Worm (Caenorhabditis elegans): ENCODE results near the gene C17B7.8.

Gene C17B7.8

ce11 chrV:3299437-3299836 lies 24.6 kb downstream of the C17B7.8 start:
- TF ChIP-seq mab-5 (tag; optimal IDR thresholded peaks at IDR 0.05) (no peak), unc-39 (tag; optimal IDR thresholded peaks at IDR 0.05) (no peak), lin-32 (GFP tag; optimal IDR thresholded peaks at IDR 0.05) (no peak), ztf-11 (tag; optimal IDR thresholded peaks at IDR 0.05) (no peak), tbx-8 (GFP tag; optimal IDR thresholded peaks at IDR 0.05) (no peak), snpc-4 (tag; optimal IDR thresholded peaks at IDR 0.05) (no peak), cnd-1 (tag; optimal IDR thresholded peaks at IDR 0.05) (no peak), drap-1 (GFP tag; optimal IDR thresholded peaks at IDR 0.05) (no peak), flh-1 (GFP tag; optimal IDR thresholded peaks at IDR 0.05) (no peak)

- TF ChIP-seq unc-120 (tag; optimal IDR thresholded peaks at IDR 0.05; ENCODE audit: poor library complexity, severe bottlenecking), result no peak
- no peak for TF ChIP-seq snpc-4 (tag; optimal IDR thresholded peaks at IDR 0.05)
- no peak for TF ChIP-seq lsy-2 (tag; optimal IDR thresholded peaks at IDR 0.05)
- TF ChIP-seq zip-8 (tag; optimal IDR thresholded peaks at IDR 0.05), result no peak
- TF ChIP-seq nhr-2 (tag; optimal IDR thresholded peaks at IDR 0.05), result no peak
- no peak for TF ChIP-seq ceh-39 (tag; optimal IDR thresholded peaks at IDR 0.05)
- no peak for TF ChIP-seq ham-2 (GFP tag; optimal IDR thresholded peaks at IDR 0.05)
- no peak for TF ChIP-seq ceh-43 (GFP tag; optimal IDR thresholded peaks at IDR 0.05)
- TF ChIP-seq unc-62 (GFP tag; optimal IDR thresholded peaks at IDR 0.05), result no peak
- TF ChIP-seq tbx-8 (GFP tag; optimal IDR thresholded peaks at IDR 0.05), result no peak
- TF ChIP-seq mls-2 (tag; optimal IDR thresholded peaks at IDR 0.05), result no peak
- no peak for TF ChIP-seq elt-3 (tag; optimal IDR thresholded peaks at IDR 0.05)
- TF ChIP-seq ces-1 (GFP tag; optimal IDR thresholded peaks at IDR 0.05), result no peak
- TF ChIP-seq cnd-1 (tag; optimal IDR thresholded peaks at IDR 0.05), result no peak
- TF ChIP-seq nhr-28 (tag; optimal IDR thresholded peaks at IDR 0.05), result no peak
- no peak for TF ChIP-seq lin-32 (GFP tag; optimal IDR thresholded peaks at IDR 0.05)
These were observed 26.3 kb downstream of the C17B7.8 start, which contains the start of gene srx-122 for ce11 chrV:3297764-3298163. Gene srx-122 (minus strand): TSS chrV:3297864.

ce11 chrV:3295368-3295767 lies 28.7 kb downstream of the C17B7.8 start:
- TF ChIP-seq mep-1 (tag; optimal IDR thresholded peaks at IDR 0.05) (no peak), drap-1 (GFP tag; optimal IDR thresholded peaks at IDR 0.05) (no peak), ceh-83 (GFP tag; optimal IDR thresholded peaks at IDR 0.05) (no peak), nhr-12 (tag; optimal IDR thresholded peaks at IDR 0.05) (no peak), elt-1 (tag; optimal IDR thresholded peaks at IDR 0.05; ENCODE audit: borderline replicate concordance, insufficient read depth) (no peak), ztf-11 (tag; optimal IDR thresholded peaks at IDR 0.05) (no peak), flh-1 (GFP tag; optimal IDR thresholded peaks at IDR 0.05) (no peak), ceh-43 (GFP tag; optimal IDR thresholded peaks at IDR 0.05) (no peak), nhr-237 (tag; optimal IDR thresholded peaks at IDR 0.05) (no peak), ces-1 (GFP tag; optimal IDR thresholded peaks at IDR 0.05) (no peak), bed-3 (GFP tag; optimal IDR thresholded peaks at IDR 0.05) (no peak)

ce11 chrV:3289267-3289666 lies 34.8 kb downstream of the C17B7.8 start, which contains the start of gene F35F10.6:
Gene F35F10.6 (minus strand): TSS chrV:3289367.
- no peak for TF ChIP-seq elt-1 (tag; optimal IDR thresholded peaks at IDR 0.05; ENCODE audit: borderline replicate concordance, insufficient read depth)
- TF ChIP-seq ces-1 (GFP tag; optimal IDR thresholded peaks at IDR 0.05), result no peak
- no peak for TF ChIP-seq unc-120 (tag; optimal IDR thresholded peaks at IDR 0.05; ENCODE audit: poor library complexity, severe bottlenecking)
- TF ChIP-seq blmp-1 (tag; optimal IDR thresholded peaks at IDR 0.05), result no peak
- no peak for TF ChIP-seq hlh-1 (tag; optimal IDR thresholded peaks at IDR 0.05)
- TF ChIP-seq drap-1 (GFP tag; optimal IDR thresholded peaks at IDR 0.05), result no peak
- TF ChIP-seq tbx-8 (GFP tag; optimal IDR thresholded peaks at IDR 0.05), result no peak
- no peak for TF ChIP-seq bed-3 (GFP tag; optimal IDR thresholded peaks at IDR 0.05)
- no peak for TF ChIP-seq lin-32 (GFP tag; optimal IDR thresholded peaks at IDR 0.05)
- no peak for TF ChIP-seq snpc-4 (tag; optimal IDR thresholded peaks at IDR 0.05)
- no peak for TF ChIP-seq mab-5 (tag; optimal IDR thresholded peaks at IDR 0.05)
- no peak for TF ChIP-seq mls-2 (tag; optimal IDR thresholded peaks at IDR 0.05)
- no peak for TF ChIP-seq nhr-2 (tag; optimal IDR thresholded peaks at IDR 0.05)
- no peak for TF ChIP-seq ham-2 (GFP tag; optimal IDR thresholded peaks at IDR 0.05)
- no peak for TF ChIP-seq mep-1 (tag; optimal IDR thresholded peaks at IDR 0.05)

- no peak for TF ChIP-seq blmp-1 (tag; optimal IDR thresholded peaks at IDR 0.05)
These were observed 35.9 kb downstream of the C17B7.8 start for ce11 chrV:3288134-3288533.

ce11 chrV:3287330-3287729 lies 36.7 kb downstream of the C17B7.8 start, which contains the start of gene F35F10.7:
Gene F35F10.7 (minus strand): TSS chrV:3287430.
- TF ChIP-seq elt-1 (tag; optimal IDR thresholded peaks at IDR 0.05; ENCODE audit: borderline replicate concordance, insufficient read depth), result no peak
- no peak for TF ChIP-seq drap-1 (GFP tag; optimal IDR thresholded peaks at IDR 0.05)
- TF ChIP-seq nhr-28 (tag; optimal IDR thresholded peaks at IDR 0.05), result no peak
- TF ChIP-seq sem-2 (GFP tag; optimal IDR thresholded peaks at IDR 0.05), result no peak
- TF ChIP-seq lin-13 (tag; optimal IDR thresholded peaks at IDR 0.05), result no peak
- no peak for TF ChIP-seq flh-1 (GFP tag; optimal IDR thresholded peaks at IDR 0.05)
- no peak for TF ChIP-seq nhr-76 (tag; optimal IDR thresholded peaks at IDR 0.05)
- TF ChIP-seq hlh-1 (tag; optimal IDR thresholded peaks at IDR 0.05), result no peak
- no peak for TF ChIP-seq ztf-11 (tag; optimal IDR thresholded peaks at IDR 0.05)
- no peak for TF ChIP-seq pha-4 (tag; optimal IDR thresholded peaks at IDR 0.05)
- TF ChIP-seq lsy-2 (tag; optimal IDR thresholded peaks at IDR 0.05), result no peak
- TF ChIP-seq elt-3 (tag; optimal IDR thresholded peaks at IDR 0.05), result no peak
- TF ChIP-seq unc-62 (GFP tag; optimal IDR thresholded peaks at IDR 0.05), result no peak
- no peak for TF ChIP-seq bed-3 (GFP tag; optimal IDR thresholded peaks at IDR 0.05)
- no peak for TF ChIP-seq M03D4.4 (tag; optimal IDR thresholded peaks at IDR 0.05)
- TF ChIP-seq mep-1 (tag; optimal IDR thresholded peaks at IDR 0.05), result no peak
- TF ChIP-seq ceh-39 (tag; optimal IDR thresholded peaks at IDR 0.05), result no peak

Data from whole organism, mixed stage, embryonic.